Fruit fly (Drosophila melanogaster): ENCODE results near the gene CG44040.

DNA sequence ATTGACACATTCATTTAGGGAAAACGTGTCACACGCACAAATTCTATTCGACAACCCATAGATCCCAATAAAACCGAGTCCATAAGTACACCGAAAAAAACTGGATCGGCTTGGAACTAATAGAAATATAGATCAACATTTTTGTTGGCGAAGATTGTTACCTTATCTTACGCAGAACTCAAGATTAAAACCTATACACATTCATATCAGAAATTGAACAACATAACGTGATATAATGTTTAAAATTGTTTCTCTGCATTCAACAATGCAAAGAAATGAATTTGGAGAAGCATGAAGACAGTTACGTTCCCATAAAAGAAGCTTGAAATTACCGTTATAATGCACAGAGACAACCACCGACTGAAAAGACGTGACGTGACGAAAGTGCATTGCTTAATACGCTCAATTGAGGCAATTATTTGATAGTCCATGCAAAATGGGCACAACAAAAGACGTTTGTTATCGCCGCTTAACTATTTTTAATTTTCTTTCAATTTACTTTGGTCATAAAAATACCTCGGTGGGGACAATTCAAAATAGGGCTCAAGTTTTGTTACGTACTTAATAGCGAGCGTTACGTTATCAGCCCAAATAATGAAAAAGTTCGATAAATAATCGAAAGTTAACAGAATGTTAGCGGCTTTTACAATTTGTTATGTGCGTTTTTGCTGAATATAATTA, 20.0 kb downstream of the CG44040 start, which contains the start of gene SerRS-m:
- no peak for TF ChIP-seq toe (GFP tag; optimal IDR thresholded peaks at IDR 0.05)
- TF ChIP-seq Mnt (GFP tag; optimal IDR thresholded peaks at IDR 0.05), result no peak

Measured in whole organism, adult.